Fruit fly (Drosophila melanogaster) whole organism, embryonic: Measurements from ENCODE around the gene AGO2.

Experiments used
- Bgb ChIP-seq: fragments of 200-800 bp; sonication (Bioruptor generic); IDR thresholded peaks from 2 replicates; pipeline ENCODE4 v1.3.6; 2022; ENCODE audit warnings: missing biosample characterization, missing genetic modification characterization; ENCODE audit not compliant: partially characterized antibody
- CG10267 ChIP-seq: fragments of 200-800 bp; sonication (Bioruptor generic); optimal IDR thresholded peaks from 2 replicates; lab custom pipeline; 2018; ENCODE audit warnings: missing biosample characterization, mild to moderate bottlenecking, missing genetic modification characterization, moderate library complexity
- CG10565 ChIP-seq: fragments of 200-800 bp; sonication (Bioruptor generic); optimal IDR thresholded peaks from 3 replicates; lab custom pipeline; 2016; ENCODE audit warnings: missing biosample characterization, mild to moderate bottlenecking, missing genetic modification characterization
- CG14710 ChIP-seq: fragments of 200-800 bp; sonication (Bioruptor generic); optimal IDR thresholded peaks from 3 replicates; lab custom pipeline; 2019; ENCODE audit warnings: missing biosample characterization, mild to moderate bottlenecking, missing genetic modification characterization, moderate library complexity
- CG14860 ChIP-seq: fragments of 200-800 bp; sonication (Bioruptor generic); IDR thresholded peaks from 3 replicates; pipeline ENCODE4 v1.3.6; 2022; ENCODE audit warnings: missing biosample characterization, missing genetic modification characterization; ENCODE audit not compliant: partially characterized antibody
- CG1602 ChIP-seq: fragments of 200-800 bp; sonication (Bioruptor generic); optimal IDR thresholded peaks from 3 replicates; lab custom pipeline; 2016; ENCODE audit warnings: missing biosample characterization, missing genetic modification characterization
- CG1603 ChIP-seq: fragments of 200-800 bp; sonication (Bioruptor generic); optimal IDR thresholded peaks from 2 replicates; lab custom pipeline; 2019; ENCODE audit warnings: missing biosample characterization, mild to moderate bottlenecking, missing genetic modification characterization, moderate library complexity
- CG17829 ChIP-seq: fragments of 200-800 bp; optimal IDR thresholded peaks from 2 replicates; lab custom pipeline; 2019; ENCODE audit warnings: missing biosample characterization, mild to moderate bottlenecking, missing genetic modification characterization, moderate library complexity
- CG2129 ChIP-seq: fragments of 200-800 bp; sonication (Bioruptor generic); IDR thresholded peaks from 2 replicates; pipeline ENCODE4 v1.3.6; 2022; ENCODE audit warnings: missing biosample characterization, missing genetic modification characterization; ENCODE audit not compliant: partially characterized antibody
- CG2712 ChIP-seq: fragments of 200-800 bp; optimal IDR thresholded peaks from 3 replicates; lab custom pipeline; 2019; ENCODE audit warnings: missing biosample characterization, mild to moderate bottlenecking, missing genetic modification characterization, moderate library complexity
- CG3281 ChIP-seq: fragments of 200-800 bp; sonication (Bioruptor generic); optimal IDR thresholded peaks from 3 replicates; lab custom pipeline; 2017; ENCODE audit warnings: missing biosample characterization, mild to moderate bottlenecking, missing genetic modification characterization
- CG42726 ChIP-seq: fragments of 200-800 bp; sonication (Bioruptor generic); IDR thresholded peaks from 2 replicates; pipeline ENCODE4 v1.3.6; 2022; ENCODE audit warnings: missing biosample characterization, missing genetic modification characterization; ENCODE audit not compliant: partially characterized antibody
- CG4424 ChIP-seq: fragments of 200-800 bp; sonication (Bioruptor generic); optimal IDR thresholded peaks from 3 replicates; lab custom pipeline; 2016; ENCODE audit warnings: missing biosample characterization, missing genetic modification characterization
- CG5953 ChIP-seq: fragments of 200-800 bp; sonication (Bioruptor generic); IDR thresholded peaks from 2 replicates; pipeline ENCODE4 v1.3.6; 2022; ENCODE audit warnings: missing biosample characterization, missing genetic modification characterization
- CG7786 ChIP-seq: fragments of 200-800 bp; sonication (Bioruptor generic); optimal IDR thresholded peaks from 2 replicates; lab custom pipeline; 2016; ENCODE audit warnings: missing biosample characterization, missing genetic modification characterization
- Dll ChIP-seq: fragments of 200-800 bp; sonication (Bioruptor generic); IDR thresholded peaks from 4 replicates; pipeline ENCODE4 v1.3.6; 2022; ENCODE audit warnings: missing biosample characterization, missing genetic modification characterization; ENCODE audit not compliant: partially characterized antibody
- Doc3 ChIP-seq: fragments of 200-800 bp; sonication (Bioruptor generic); IDR thresholded peaks from 3 replicates; pipeline ENCODE4 v1.3.6; 2022; ENCODE audit warnings: missing biosample characterization, missing genetic modification characterization; ENCODE audit not compliant: partially characterized antibody
- Dp ChIP-seq: fragments of 200-800 bp; sonication (Bioruptor generic); optimal IDR thresholded peaks from 2 replicates; lab custom pipeline; 2018; ENCODE audit warnings: missing biosample characterization, mild to moderate bottlenecking, missing genetic modification characterization, moderate library complexity
- HLH4C ChIP-seq: fragments of 200-800 bp; sonication (Bioruptor generic); IDR thresholded peaks from 3 replicates; pipeline ENCODE4 v1.3.6; 2022; ENCODE audit warnings: missing biosample characterization, missing genetic modification characterization; ENCODE audit not compliant: partially characterized antibody
- HmgD ChIP-seq: fragments of 200-800 bp; sonication (Bioruptor generic); optimal IDR thresholded peaks from 3 replicates; lab custom pipeline; 2016; ENCODE audit warnings: missing biosample characterization, missing genetic modification characterization
- Hsf ChIP-seq: fragments of 200-800 bp; sonication (Bioruptor generic); optimal IDR thresholded peaks from 3 replicates; lab custom pipeline; 2016; ENCODE audit warnings: missing biosample characterization, missing genetic modification characterization
- Lim3 ChIP-seq: fragments of 200-800 bp; sonication (Bioruptor generic); IDR thresholded peaks from 2 replicates; pipeline ENCODE4 v1.3.6; 2022; ENCODE audit warnings: missing biosample characterization, missing genetic modification characterization
- MBD-R2 ChIP-seq: fragments of 200-800 bp; sonication (Bioruptor generic); IDR thresholded peaks from 2 replicates; pipeline ENCODE4 v1.3.6; 2022; ENCODE audit warnings: missing biosample characterization, missing genetic modification characterization
- MESR4 ChIP-seq: fragments of 200-800 bp; sonication (Bioruptor generic); optimal IDR thresholded peaks from 2 replicates; lab custom pipeline; 2018; ENCODE audit warnings: missing biosample characterization, mild to moderate bottlenecking, missing genetic modification characterization, moderate library complexity
- Myb ChIP-seq: fragments of 200-800 bp; sonication (Bioruptor generic); optimal IDR thresholded peaks from 2 replicates; lab custom pipeline; 2016; ENCODE audit warnings: missing biosample characterization, missing genetic modification characterization
- Six4 ChIP-seq: fragments of 200-800 bp; sonication (Bioruptor generic); optimal IDR thresholded peaks from 2 replicates; lab custom pipeline; 2016; ENCODE audit warnings: missing biosample characterization, missing genetic modification characterization
- Sry-δ ChIP-seq: fragments of 200-800 bp; sonication (Bioruptor generic); optimal IDR thresholded peaks from 2 replicates; lab custom pipeline; 2016; ENCODE audit warnings: missing biosample characterization, missing genetic modification characterization
- Stat92E ChIP-seq, 3 experiments: fragments of >200 bp in 2 of 3; fragments of 200-800 bp in 1 of 3; sonication (Bioruptor generic) in 1 of 3; optimal IDR thresholded peaks; 2 replicates each; lab custom pipeline; 2017 to 2019; ENCODE audit warnings: missing biosample characterization in 3 of 3, missing genetic modification characterization in 3 of 3, mild to moderate bottlenecking in 1 of 3, moderate library complexity in 1 of 3
- amos ChIP-seq: fragments of 200-800 bp; sonication (Bioruptor generic); IDR thresholded peaks from 2 replicates; pipeline ENCODE4 v1.3.6; 2022; ENCODE audit warnings: missing biosample characterization, missing genetic modification characterization; ENCODE audit not compliant: partially characterized antibody
- ato ChIP-seq: fragments of 200-800 bp; sonication (Bioruptor generic); IDR thresholded peaks from 2 replicates; pipeline ENCODE4 v1.3.6; 2022; ENCODE audit warnings: missing biosample characterization, missing genetic modification characterization; ENCODE audit not compliant: partially characterized antibody
- bbx ChIP-seq: fragments of 200-800 bp; sonication (Bioruptor generic); IDR thresholded peaks from 2 replicates; pipeline ENCODE4 v1.3.6; 2022; ENCODE audit warnings: missing biosample characterization, missing genetic modification characterization; ENCODE audit not compliant: partially characterized antibody
- bowl ChIP-seq: fragments of 200-800 bp; sonication (Bioruptor generic); IDR thresholded peaks from 2 replicates; pipeline ENCODE4 v1.3.6; 2022; ENCODE audit warnings: missing biosample characterization, missing genetic modification characterization
- crol ChIP-seq: fragments of 200-800 bp; sonication (Bioruptor generic); IDR thresholded peaks from 2 replicates; pipeline ENCODE4 v1.3.6; 2022; ENCODE audit warnings: missing biosample characterization, missing genetic modification characterization
- exex ChIP-seq: fragments of 200-800 bp; sonication (Bioruptor generic); optimal IDR thresholded peaks from 4 replicates; lab custom pipeline; 2018; ENCODE audit warnings: missing biosample characterization, mild to moderate bottlenecking, missing genetic modification characterization, moderate library complexity
- eyg ChIP-seq: fragments of 200-800 bp; sonication (Bioruptor generic); optimal IDR thresholded peaks from 3 replicates; lab custom pipeline; 2016; ENCODE audit warnings: missing biosample characterization, missing genetic modification characterization
- gem ChIP-seq: fragments of 200-800 bp; sonication (Bioruptor generic); optimal IDR thresholded peaks from 2 replicates; lab custom pipeline; 2019; ENCODE audit warnings: missing biosample characterization, mild to moderate bottlenecking, missing genetic modification characterization, moderate library complexity
- gfzf ChIP-seq: fragments of 200-800 bp; sonication (Bioruptor generic); optimal IDR thresholded peaks from 2 replicates; lab custom pipeline; 2016; ENCODE audit warnings: missing biosample characterization, mild to moderate bottlenecking, missing genetic modification characterization, moderate library complexity
- hb ChIP-seq: fragments of 200-800 bp; sonication (Bioruptor generic); IDR thresholded peaks from 3 replicates; pipeline ENCODE4 v1.3.6; 2022; ENCODE audit warnings: missing biosample characterization, missing genetic modification characterization; ENCODE audit not compliant: partially characterized antibody
- hbn ChIP-seq: fragments of 200-800 bp; sonication (Bioruptor generic); IDR thresholded peaks from 2 replicates; pipeline ENCODE4 v1.3.6; 2022; ENCODE audit warnings: missing biosample characterization, missing genetic modification characterization; ENCODE audit not compliant: partially characterized antibody
- jumu ChIP-seq: fragments of 200-800 bp; sonication (Bioruptor generic); optimal IDR thresholded peaks from 3 replicates; lab custom pipeline; 2016; ENCODE audit warnings: missing biosample characterization, missing genetic modification characterization
- knrl ChIP-seq: fragments of 200-800 bp; sonication (Bioruptor generic); IDR thresholded peaks from 3 replicates; pipeline ENCODE4 v1.3.6; 2022; ENCODE audit warnings: missing biosample characterization, missing genetic modification characterization; ENCODE audit not compliant: partially characterized antibody
- nerfin-2 ChIP-seq: fragments of 200-800 bp; sonication (Bioruptor generic); IDR thresholded peaks from 2 replicates; pipeline ENCODE4 v1.3.6; 2022; ENCODE audit warnings: missing biosample characterization, missing genetic modification characterization; ENCODE audit not compliant: partially characterized antibody
- pfk ChIP-seq: fragments of 200-800 bp; sonication (Bioruptor generic); optimal IDR thresholded peaks from 2 replicates; lab custom pipeline; 2018; ENCODE audit warnings: missing biosample characterization, mild to moderate bottlenecking, missing genetic modification characterization, moderate library complexity
- phol ChIP-seq: fragments of 200-800 bp; sonication (Bioruptor generic); optimal IDR thresholded peaks from 3 replicates; lab custom pipeline; 2018; ENCODE audit warnings: missing biosample characterization, mild to moderate bottlenecking, missing genetic modification characterization, moderate library complexity
- so ChIP-seq: fragments of 200-800 bp; sonication (Bioruptor generic); IDR thresholded peaks from 3 replicates; pipeline ENCODE4 v1.3.6; 2022; ENCODE audit warnings: missing biosample characterization, missing genetic modification characterization
- trem ChIP-seq: fragments of 200-800 bp; optimal IDR thresholded peaks from 3 replicates; lab custom pipeline; 2019; ENCODE audit warnings: missing biosample characterization, mild to moderate bottlenecking, missing genetic modification characterization, moderate library complexity
- vnd ChIP-seq: fragments of 200-800 bp; sonication (Bioruptor generic); IDR thresholded peaks from 3 replicates; pipeline ENCODE4 v1.3.6; 2022; ENCODE audit warnings: missing biosample characterization, missing genetic modification characterization; ENCODE audit not compliant: partially characterized antibody
- zen ChIP-seq: fragments of 200-800 bp; sonication (Bioruptor generic); optimal IDR thresholded peaks from 3 replicates; lab custom pipeline; 2018; ENCODE audit warnings: missing biosample characterization, mild to moderate bottlenecking, missing genetic modification characterization, moderate library complexity

AGO2 gene

dm6 chr3L:15610109-15610508 is 56.2 kb downstream of the AGO2 start, which contains the start of gene CG7650 (continued):
- TF ChIP-seq HLH4C (peak; percentile 84), CG14860 (GFP tag; lab: Robert Waterston, UW) (peak; percentile 83), vnd (GFP tag; lab: Robert Waterston, UW) (peak; percentile 83), zen (peak; percentile 77), HmgD (GFP tag; lab: Kevin White, UChicago) (no peak), Stat92E (GFP tag; optimal IDR thresholded peaks at IDR 0.05; lab: Kevin White, UChicago) (peak in 1 of 3 experiments; percentile 65), CG1603 (tag; lab: Kevin White, UChicago) (peak; percentile 39), CG4424 (GFP tag; lab: Kevin White, UChicago) (no peak), CG2129 (GFP tag; lab: Robert Waterston, UW) (peak; percentile 84), bbx (peak; percentile 94), CG2712 (tag; lab: Kevin White, UChicago) (peak; percentile 22), CG5953 (GFP tag; lab: Robert Waterston, UW) (no peak), pfk (GFP tag; lab: Kevin White, UChicago) (no peak), CG1602 (no peak), CG10565 (GFP tag; lab: Kevin White, UChicago) (no peak), Doc3 (peak; percentile 90), CG14710 (tag; lab: Kevin White, UChicago) (peak; percentile 64), gfzf (GFP tag; lab: Kevin White, UChicago) (peak; percentile 66), CG7786 (no peak), Dll (peak; percentile 96), jumu (GFP tag; lab: Kevin White, UChicago) (no peak), amos (peak; percentile 92), Dp (GFP tag; lab: Kevin White, UChicago) (peak; percentile 93), gem (tag; lab: Kevin White, UChicago) (no peak), eyg (GFP tag; lab: Kevin White, UChicago) (no peak), Lim3 (no peak), trem (tag; lab: Kevin White, UChicago) (peak; percentile 54), Hsf (GFP tag; lab: Kevin White, UChicago) (no peak), Sry-δ (GFP tag; lab: Kevin White, UChicago) (peak; percentile 73), ato (GFP tag; lab: Robert Waterston, UW) (peak; percentile 80), MESR4 (GFP tag; lab: Kevin White, UChicago) (peak; percentile 87), Bgb (GFP tag; lab: Robert Waterston, UW) (peak; percentile 93), so (no peak), knrl (GFP tag; lab: Robert Waterston, UW) (peak; percentile 86), Six4 (GFP tag; lab: Kevin White, UChicago) (no peak), hb (GFP tag; lab: Robert Waterston, UW) (peak; percentile 81), phol (peak; percentile 9), nerfin-2 (peak; percentile 60; the same call in 1 of the 2 replicates), crol (GFP tag; lab: Robert Waterston, UW) (no peak), CG42726 (GFP tag; lab: Robert Waterston, UW) (peak; percentile 74; the same call in 1 of the 2 replicates), hbn (GFP tag; lab: Robert Waterston, UW) (peak; percentile 97), MBD-R2 (GFP tag; lab: Robert Waterston, UW) (peak; percentile 68), CG10267 (tag; lab: Kevin White, UChicago) (peak; percentile 74), bowl (GFP tag; lab: Robert Waterston, UW) (no peak), Myb (peak; percentile 28), exex (peak; percentile 68), CG17829 (tag; lab: Kevin White, UChicago) (peak; percentile 34), CG3281 (no peak)
